Fruit fly (Drosophila melanogaster): ENCODE results near the gene ND-75.

ND-75 gene

DNA sequence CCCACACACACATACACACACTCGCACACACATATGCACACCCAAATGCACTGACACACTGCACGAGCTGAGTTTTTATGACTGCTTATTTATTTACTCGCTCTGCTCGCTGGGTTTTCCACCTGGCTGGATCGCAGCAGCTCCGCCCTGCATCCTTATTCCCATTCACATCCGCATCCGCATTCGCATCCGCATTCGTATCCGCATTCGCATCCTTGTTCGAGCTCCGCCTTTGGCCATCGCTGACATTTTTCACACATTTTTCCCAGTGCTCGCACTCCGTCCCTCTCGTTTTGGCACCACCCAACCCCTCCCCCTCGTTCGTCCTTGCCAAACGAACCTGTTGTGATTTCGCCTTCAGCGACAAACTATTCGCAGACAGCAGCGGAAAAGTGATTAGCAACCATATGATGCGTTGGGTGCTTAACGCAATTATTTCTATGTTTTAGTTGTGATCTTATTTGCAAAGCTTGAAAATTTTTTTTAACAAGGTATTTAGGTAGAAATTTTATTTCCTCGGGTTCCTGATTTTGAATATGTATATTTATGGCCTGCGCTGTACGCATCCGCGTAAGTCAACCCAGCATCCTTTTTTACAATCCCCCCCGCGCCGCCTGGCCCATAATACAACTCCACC, 40.3 kb downstream of the ND-75 start (continued):
- no peak for TF ChIP-seq ash1 (GFP tag; optimal IDR thresholded peaks at IDR 0.05)
- TF ChIP-seq YL-1 (GFP tag; optimal IDR thresholded peaks at IDR 0.05), result no peak
- TF ChIP-seq Fer1 (GFP tag; optimal IDR thresholded peaks at IDR 0.05), result peak; percentile 3
- peak; percentile 5 for TF ChIP-seq CG4424 (GFP tag; optimal IDR thresholded peaks at IDR 0.05)
- TF ChIP-seq mirr (GFP tag; optimal IDR thresholded peaks at IDR 0.05), result no peak
- peak; percentile 2 for TF ChIP-seq CG10209 (GFP tag; optimal IDR thresholded peaks at IDR 0.05)
- no peak for TF ChIP-seq otp (GFP tag; IDR thresholded peaks at IDR 0.05)
- TF ChIP-seq CG33557 (GFP tag; optimal IDR thresholded peaks at IDR 0.05), result no peak
- TF ChIP-seq Fer2 (tag; optimal IDR thresholded peaks at IDR 0.05), result no peak
- TF ChIP-seq CG17829 (tag; optimal IDR thresholded peaks at IDR 0.05), result peak; percentile 2
- TF ChIP-seq kay (GFP tag; optimal IDR thresholded peaks at IDR 0.05), result no peak
- TF ChIP-seq HLH4C (GFP tag; IDR thresholded peaks at IDR 0.05; ENCODE audit: partially characterized antibody), result no peak
- no peak for TF ChIP-seq CrebB (tag; optimal IDR thresholded peaks at IDR 0.05)
- TF ChIP-seq CG14441 (GFP tag; IDR thresholded peaks at IDR 0.05), result 0 out of 2 replicates have a peak, but pooled peaks have one; percentile 27
- no peak for TF ChIP-seq CG31224 (GFP tag; IDR thresholded peaks at IDR 0.05)
- TF ChIP-seq E2f2 (GFP tag; IDR thresholded peaks at IDR 0.05), result no peak
- TF ChIP-seq lmd (GFP tag; IDR thresholded peaks at IDR 0.05), result no peak
- peak; percentile 21 for TF ChIP-seq CG2120 (GFP tag; optimal IDR thresholded peaks at IDR 0.05)
- no peak for TF ChIP-seq HLH3B (GFP tag; IDR thresholded peaks at IDR 0.05)
- TF ChIP-seq dati (GFP tag; IDR thresholded peaks at IDR 0.05), result no peak
- TF ChIP-seq eve (GFP tag; optimal IDR thresholded peaks at IDR 0.05), result no peak
- TF ChIP-seq D (optimal IDR thresholded peaks at IDR 0.05), result no peak
- TF ChIP-seq D (GFP tag; optimal IDR thresholded peaks at IDR 0.05), result no peak
- TF ChIP-seq ato (GFP tag; IDR thresholded peaks at IDR 0.05; ENCODE audit: partially characterized antibody), result no peak
- no peak for TF ChIP-seq Spps (tag; optimal IDR thresholded peaks at IDR 0.05)
- no peak for TF ChIP-seq CG6254 (GFP tag; optimal IDR thresholded peaks at IDR 0.05)
- TF ChIP-seq PHDP (tag; optimal IDR thresholded peaks at IDR 0.05), result no peak
- TF ChIP-seq CG7839 (tag; optimal IDR thresholded peaks at IDR 0.05), result peak; percentile 37
- TF ChIP-seq pho (GFP tag; optimal IDR thresholded peaks at IDR 0.05), result no peak
- TF ChIP-seq Dbx (GFP tag; IDR thresholded peaks at IDR 0.05), result 0 out of 3 replicates have a peak, but pooled peaks have one; percentile 40
- no peak for TF ChIP-seq CG30020 (tag; optimal IDR thresholded peaks at IDR 0.05)
- TF ChIP-seq Tbp (GFP tag; optimal IDR thresholded peaks at IDR 0.05), result no peak
- no peak for TF ChIP-seq CG11247 (GFP tag; IDR thresholded peaks at IDR 0.05)
- no peak for TF ChIP-seq prd (optimal IDR thresholded peaks at IDR 0.05)
- TF ChIP-seq prd (GFP tag; IDR thresholded peaks at IDR 0.05), result peak; percentile 83
- TF ChIP-seq Sin3A (optimal IDR thresholded peaks at IDR 0.05), result no peak
- TF ChIP-seq Opbp (GFP tag; IDR thresholded peaks at IDR 0.05; ENCODE audit: partially characterized antibody), result no peak
- no peak for TF ChIP-seq CG3726 (GFP tag; IDR thresholded peaks at IDR 0.05)
- peak; percentile 46 for TF ChIP-seq row (GFP tag; IDR thresholded peaks at IDR 0.05)
- TF ChIP-seq Hr51 (GFP tag; optimal IDR thresholded peaks at IDR 0.05), result no peak
- TF ChIP-seq Ssrp (tag; optimal IDR thresholded peaks at IDR 0.05), result peak; percentile 16
- no peak for TF ChIP-seq esg (GFP tag; conservative IDR thresholded peaks at IDR 0.05)
- TF ChIP-seq Antp (GFP tag; optimal IDR thresholded peaks at IDR 0.05), result no peak
- no peak for TF ChIP-seq ase (GFP tag; IDR thresholded peaks at IDR 0.05)
- TF ChIP-seq fd102C (GFP tag; optimal IDR thresholded peaks at IDR 0.05), result no peak
- TF ChIP-seq CG1024 (GFP tag; IDR thresholded peaks at IDR 0.05), result no peak
- no peak for TF ChIP-seq ATbp (GFP tag; optimal IDR thresholded peaks at IDR 0.05)
- TF ChIP-seq CG12071 (GFP tag; optimal IDR thresholded peaks at IDR 0.05), result no peak
- TF ChIP-seq CG42726 (GFP tag; IDR thresholded peaks at IDR 0.05; ENCODE audit: partially characterized antibody), result no peak
- TF ChIP-seq CG6272 (GFP tag; IDR thresholded peaks at IDR 0.05), result no peak
- TF ChIP-seq CG9215 (GFP tag; IDR thresholded peaks at IDR 0.05), result no peak
- no peak for TF ChIP-seq Doc2 (GFP tag; IDR thresholded peaks at IDR 0.05)
